Worm (Caenorhabditis elegans) whole organism, mixed stage, embryonic: ENCODE measurements around the gene Y52E8A.1.

Experiments used
- ceh-39 ChIP-seq: fragments of 150-350 bp; optimal IDR thresholded peaks from 2 replicates; lab custom pipeline; 2014; ENCODE audit warnings: missing biosample characterization, missing genetic modification characterization
- flh-1 ChIP-seq: fragments of 200-800 bp; sonication (Bioruptor generic); optimal IDR thresholded peaks from 2 replicates; lab custom pipeline; 2018; ENCODE audit warnings: mild to moderate bottlenecking, missing genetic modification characterization, moderate library complexity, missing compliant biosample characterization
- mab-5 ChIP-seq: fragments of 150-350 bp; optimal IDR thresholded peaks from 2 replicates; lab custom pipeline; 2014; ENCODE audit warnings: missing biosample characterization, missing genetic modification characterization
- nhr-12 ChIP-seq: fragments of 150-350 bp; optimal IDR thresholded peaks from 2 replicates; lab custom pipeline; 2014; ENCODE audit warnings: missing biosample characterization, missing genetic modification characterization
- nhr-28 ChIP-seq: fragments of 150-350 bp; optimal IDR thresholded peaks from 2 replicates; lab custom pipeline; 2014; ENCODE audit warnings: missing biosample characterization, missing genetic modification characterization
- pha-4 ChIP-seq: fragments of 150-350 bp; optimal IDR thresholded peaks from 2 replicates; lab custom pipeline; 2018; ENCODE audit warnings: missing biosample characterization, missing genetic modification reagents, missing genetic modification characterization
- snpc-4 ChIP-seq: fragments of 150-350 bp; optimal IDR thresholded peaks from 2 replicates; lab custom pipeline; 2014; ENCODE audit warnings: missing biosample characterization, missing genetic modification characterization
- tbx-8 ChIP-seq: fragments of 200-800 bp; sonication (Bioruptor generic); optimal IDR thresholded peaks from 2 replicates; lab custom pipeline; 2018; ENCODE audit warnings: mild to moderate bottlenecking, missing genetic modification characterization, moderate library complexity, missing compliant biosample characterization
- unc-120 ChIP-seq: sonication (generic microtip); optimal IDR thresholded peaks from 2 replicates; lab custom pipeline; 2017; ENCODE audit warnings: missing genetic modification characterization, missing compliant biosample characterization; ENCODE audit not compliant: poor library complexity, severe bottlenecking

ce11 chrII:4370842-4371241 lies 49.0 kb downstream of the Y52E8A.1 start:
- no peak for TF ChIP-seq flh-1 (GFP tag; lab: Kevin White, UChicago)
- no peak for TF ChIP-seq unc-120 (tag; lab: Kevin White, UChicago)
- TF ChIP-seq ceh-39 (tag; lab: Kevin White, UChicago), result no peak
- no peak for TF ChIP-seq nhr-12 (tag; lab: Kevin White, UChicago)
- no peak for TF ChIP-seq pha-4 (tag; lab: Kevin White, UChicago)
- no peak for TF ChIP-seq snpc-4
- TF ChIP-seq nhr-28 (tag; lab: Kevin White, UChicago), result no peak
- TF ChIP-seq mab-5 (tag; lab: Kevin White, UChicago), result no peak
- no peak for TF ChIP-seq tbx-8 (GFP tag; lab: Kevin White, UChicago)
